Worm (Caenorhabditis elegans) whole organism, late embryonic: ENCODE results near the gene fcho-1.

Experiments
- C38D4.7 ChIP-seq: fragments of 200-800 bp; sonication (Bioruptor generic); optimal IDR thresholded peaks from 2 replicates; lab custom pipeline; 2018; ENCODE audit warnings: mild to moderate bottlenecking, missing genetic modification characterization, moderate library complexity, missing compliant biosample characterization
- T23F11.4 ChIP-seq: fragments of 200-800 bp; sonication (Bioruptor generic); optimal IDR thresholded peaks from 2 replicates; lab custom pipeline; 2018; ENCODE audit warnings: mild to moderate bottlenecking, missing genetic modification characterization, missing compliant biosample characterization
- ceh-14 ChIP-seq: sonication (generic microtip); optimal IDR thresholded peaks from 2 replicates; lab custom pipeline; 2016; ENCODE audit warnings: missing genotype, missing genetic modification characterization, missing compliant biosample characterization
- ceh-18 ChIP-seq: sonication (generic microtip); optimal IDR thresholded peaks from 2 replicates; lab custom pipeline; 2016; ENCODE audit warnings: missing genetic modification characterization, missing compliant biosample characterization
- ceh-22 ChIP-seq: sonication (generic microtip); optimal IDR thresholded peaks from 2 replicates; lab custom pipeline; 2017; ENCODE audit warnings: missing biosample characterization, missing genetic modification characterization
- ceh-24 ChIP-seq: sonication (generic microtip); optimal IDR thresholded peaks from 2 replicates; lab custom pipeline; 2016; ENCODE audit warnings: mild to moderate bottlenecking, missing genetic modification characterization, missing compliant biosample characterization
- ceh-31 ChIP-seq: sonication (generic microtip); optimal IDR thresholded peaks from 2 replicates; lab custom pipeline; 2016; ENCODE audit warnings: missing genetic modification characterization, missing compliant biosample characterization
- ceh-34 ChIP-seq: sonication (generic microtip); optimal IDR thresholded peaks from 2 replicates; lab custom pipeline; 2016; ENCODE audit warnings: mild to moderate bottlenecking, missing genetic modification characterization, missing compliant biosample characterization
- ceh-45 ChIP-seq: fragments of 200-800 bp; sonication (Bioruptor generic); IDR thresholded peaks from 2 replicates; pipeline ENCODE4 v1.3.6; 2022; ENCODE audit warnings: missing genetic modification reagents, missing genetic modification characterization, missing compliant biosample characterization
- ceh-48 ChIP-seq: sonication (generic microtip); optimal IDR thresholded peaks from 2 replicates; lab custom pipeline; 2016; ENCODE audit warnings: missing genetic modification characterization, inconsistent platforms, missing compliant biosample characterization
- ceh-6 ChIP-seq: fragments of 200-800 bp; sonication (Bioruptor generic); optimal IDR thresholded peaks from 2 replicates; lab custom pipeline; 2018; ENCODE audit warnings: mild to moderate bottlenecking, missing genetic modification characterization, missing compliant biosample characterization
- elt-2 ChIP-seq: sonication (generic microtip); optimal IDR thresholded peaks from 2 replicates; lab custom pipeline; 2016; ENCODE audit warnings: missing genetic modification reagents, missing genetic modification characterization, missing compliant biosample characterization
- eyg-1 ChIP-seq: sonication (generic microtip); optimal IDR thresholded peaks from 2 replicates; lab custom pipeline; 2016; ENCODE audit warnings: missing genotype, missing genetic modification characterization, missing compliant biosample characterization
- hlh-13 ChIP-seq: fragments of 200-800 bp; sonication (Bioruptor generic); optimal IDR thresholded peaks from 2 replicates; lab custom pipeline; 2018; ENCODE audit warnings: mild to moderate bottlenecking, missing genetic modification characterization, missing compliant biosample characterization
- hlh-15 ChIP-seq: sonication (generic microtip); optimal IDR thresholded peaks from 2 replicates; lab custom pipeline; 2016; ENCODE audit warnings: missing genetic modification characterization, missing compliant biosample characterization
- hlh-6 ChIP-seq: sonication (generic microtip); optimal IDR thresholded peaks from 2 replicates; lab custom pipeline; 2016; ENCODE audit warnings: missing genotype, missing genetic modification characterization, missing compliant biosample characterization
- hlh-8 ChIP-seq: sonication (generic microtip); optimal IDR thresholded peaks from 2 replicates; lab custom pipeline; 2016; ENCODE audit warnings: missing genotype, missing genetic modification characterization, missing compliant biosample characterization
- lin-11 ChIP-seq: fragments of 200-800 bp; sonication (Bioruptor generic); optimal IDR thresholded peaks from 2 replicates; lab custom pipeline; 2018; ENCODE audit warnings: mild to moderate bottlenecking, missing genetic modification characterization, missing compliant biosample characterization
- madf-2 ChIP-seq: sonication (generic microtip); optimal IDR thresholded peaks from 2 replicates; lab custom pipeline; 2017; ENCODE audit warnings: missing genetic modification characterization, missing compliant biosample characterization
- mec-3 ChIP-seq: sonication (generic microtip); optimal IDR thresholded peaks from 2 replicates; lab custom pipeline; 2016; ENCODE audit warnings: borderline replicate concordance, missing genetic modification characterization, missing compliant biosample characterization
- pat-9 ChIP-seq: fragments of 200-800 bp; sonication (Bioruptor generic); optimal IDR thresholded peaks from 2 replicates; lab custom pipeline; 2018; ENCODE audit warnings: mild to moderate bottlenecking, missing genetic modification characterization, moderate library complexity, missing compliant biosample characterization
- ref-2 ChIP-seq: sonication (generic microtip); optimal IDR thresholded peaks from 2 replicates; lab custom pipeline; 2016; ENCODE audit warnings: missing genetic modification characterization, missing compliant biosample characterization
- rnt-1 ChIP-seq: sonication (generic microtip); optimal IDR thresholded peaks from 2 replicates; lab custom pipeline; 2016; ENCODE audit warnings: missing genetic modification characterization, missing compliant biosample characterization
- sdc-2 ChIP-seq: sonication (generic microtip); optimal IDR thresholded peaks from 2 replicates; lab custom pipeline; 2016; ENCODE audit warnings: missing genotype, missing genetic modification characterization, missing compliant biosample characterization
- sox-2 ChIP-seq: fragments of 200-800 bp; sonication (Bioruptor generic); IDR thresholded peaks from 2 replicates; pipeline ENCODE4 v1.3.6; 2022; ENCODE audit warnings: missing genetic modification reagents, missing genetic modification characterization, missing compliant biosample characterization
- tbx-7 ChIP-seq: sonication (generic microtip); optimal IDR thresholded peaks from 2 replicates; lab custom pipeline; 2016; ENCODE audit warnings: missing genotype, missing genetic modification characterization, missing compliant biosample characterization
- unc-3 ChIP-seq, 2 experiments: fragments of 200-800 bp in 1 of 2; sonication (Bioruptor generic) in 1 of 2; sonication (generic microtip) in 1 of 2; conservative IDR thresholded peaks in 1 of 2; optimal IDR thresholded peaks in 1 of 2; 2 replicates each; pipeline versions ENCODE4 v1.3.6 to Lab custom; 2016 to 2022; ENCODE audit warnings: missing compliant biosample characterization in 2 of 2, missing genetic modification characterization in 2 of 2, missing genetic modification reagents in 1 of 2
- unc-42 ChIP-seq: sonication (generic microtip); optimal IDR thresholded peaks from 2 replicates; lab custom pipeline; 2016; ENCODE audit warnings: missing genotype, missing genetic modification characterization, missing compliant biosample characterization

Gene fcho-1

DNA sequence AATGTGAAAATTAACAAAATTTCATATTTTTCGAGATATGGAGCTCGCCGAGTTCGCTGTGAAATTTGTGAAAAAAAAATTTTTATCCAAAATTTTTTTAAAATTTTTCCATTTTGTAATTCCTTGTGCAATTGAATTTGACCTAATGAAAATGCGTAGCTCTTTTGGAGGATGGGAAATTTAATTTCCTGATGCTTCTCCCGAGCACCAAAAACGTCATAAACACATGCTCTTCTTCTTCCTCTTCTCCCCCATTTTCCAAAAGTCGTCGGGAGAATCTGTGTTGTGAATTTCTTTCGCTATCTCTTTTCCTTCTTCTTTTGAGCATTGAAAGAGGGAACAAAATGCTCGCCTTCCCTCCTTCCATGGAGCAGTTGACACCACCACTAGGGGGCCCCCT, 31.1 kb downstream of the fcho-1 start:
- TF ChIP-seq ceh-48 (tag; lab: Kevin White, UChicago) (peak; percentile 90), ceh-31 (tag; lab: Kevin White, UChicago) (peak; percentile 28), unc-42 (tag; lab: Kevin White, UChicago) (peak; percentile 99), hlh-15 (no peak)

DNA sequence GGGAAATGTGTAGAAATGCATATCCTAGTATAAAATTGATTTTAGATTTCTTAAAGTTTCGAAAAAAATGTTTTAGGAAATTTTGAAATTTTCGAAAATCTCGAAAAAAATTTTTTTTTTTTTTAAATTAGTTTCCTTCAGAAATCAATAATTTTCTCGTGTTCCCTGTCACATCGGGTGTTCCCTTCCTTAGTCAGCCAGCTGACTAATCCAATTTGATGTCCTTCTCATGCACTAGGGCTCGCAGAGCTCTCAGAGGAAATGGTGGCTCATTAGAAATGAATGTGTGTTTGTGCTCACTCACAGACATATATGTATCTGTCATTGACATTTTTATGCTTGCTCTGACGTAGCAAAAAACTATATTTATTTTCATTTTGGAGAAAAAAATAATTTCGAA, 33.4 kb downstream of the fcho-1 start:
- TF ChIP-seq unc-42 (tag; lab: Kevin White, UChicago) (peak; percentile 78), ceh-34 (no peak), ceh-48 (tag; lab: Kevin White, UChicago) (peak; percentile 43)

DNA sequence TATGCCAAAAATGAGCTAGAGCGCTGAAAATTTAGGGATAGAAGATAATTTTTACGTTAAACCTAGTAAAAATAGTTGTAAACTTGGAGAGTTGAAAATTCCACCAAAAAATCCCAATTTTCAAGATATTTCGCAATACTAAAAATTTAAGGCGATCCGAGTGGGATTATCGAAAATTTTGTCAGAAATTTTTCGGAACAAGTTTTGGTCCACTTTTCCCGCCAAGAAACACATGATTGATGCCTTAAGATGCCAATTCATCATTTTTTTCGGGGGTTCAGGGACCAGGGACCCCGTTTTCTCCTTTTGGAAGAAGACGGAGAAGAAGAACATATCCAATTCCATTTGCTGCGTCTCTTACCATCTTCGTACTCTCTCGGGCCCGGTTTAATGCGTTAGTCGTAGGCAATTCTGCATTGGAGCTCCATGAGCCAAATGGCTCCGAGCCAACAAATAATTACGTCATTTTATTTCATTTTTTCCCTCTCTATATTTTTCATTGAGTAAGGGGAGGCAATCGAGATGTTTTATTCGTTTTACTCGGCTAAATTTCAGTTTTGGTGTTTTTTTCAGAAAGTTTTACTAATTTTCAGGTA, 34.3 kb downstream of the fcho-1 start:
- TF ChIP-seq madf-2 (tag; lab: Kevin White, UChicago) (no peak), ceh-18 (tag; lab: Kevin White, UChicago) (no peak), ceh-6 (GFP tag; lab: Kevin White, UChicago) (no peak), lin-11 (tag; lab: Kevin White, UChicago) (no peak)

DNA sequence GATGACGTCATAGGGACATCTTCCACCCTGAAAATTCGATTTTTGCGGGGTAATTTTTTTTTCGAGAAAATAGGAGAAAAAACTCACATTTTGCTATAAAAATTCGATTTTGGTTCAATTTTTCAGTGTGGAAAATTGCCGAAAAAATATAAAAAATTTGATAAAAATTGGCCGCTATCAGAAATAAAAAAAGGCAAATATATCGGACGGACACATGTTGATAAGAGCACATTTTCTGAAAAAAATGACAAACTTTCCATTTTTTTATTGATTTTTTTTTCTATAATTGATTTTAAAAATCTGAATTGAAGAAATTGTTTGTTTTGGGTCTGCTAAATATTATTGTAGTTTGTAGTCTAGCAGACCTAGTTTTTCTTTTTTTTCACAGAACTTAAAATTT, 45.2 kb downstream of the fcho-1 start, which contains the start of gene C13A10.1:
Gene C13A10.1 (minus strand): TSS at position 170 of the 400 bp plus-strand sequence.
- TF ChIP-seq elt-2 (tag; lab: Kevin White, UChicago) (peak; percentile 39), tbx-7 (tag; lab: Kevin White, UChicago) (no peak)
- TF ChIP-seq, all 69 proteins: peak for 1

DNA sequence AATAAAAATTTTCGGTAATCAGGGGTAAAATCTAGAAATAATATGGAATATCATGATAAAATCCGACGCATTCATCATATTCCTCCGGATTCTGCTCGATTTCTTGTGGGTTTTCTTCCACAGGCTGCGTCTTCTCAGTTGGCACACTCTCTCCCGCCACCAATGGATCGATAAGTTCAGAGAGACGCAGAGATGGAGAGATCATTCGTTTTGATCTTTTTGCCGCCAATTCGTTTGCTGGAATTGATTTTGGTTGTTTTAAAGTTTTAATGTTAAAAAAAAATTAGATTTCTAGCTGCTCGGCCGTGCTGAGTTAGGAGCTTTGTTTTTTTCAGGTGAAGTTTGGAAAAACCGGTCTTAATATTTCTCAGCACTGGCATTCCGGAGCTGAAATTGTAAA, 46.9 kb downstream of the fcho-1 start:
- TF ChIP-seq ceh-48 (tag; lab: Kevin White, UChicago) (no peak), hlh-13 (GFP tag; lab: Kevin White, UChicago) (no peak), C38D4.7 (GFP tag; lab: Kevin White, UChicago) (no peak), ceh-24 (tag; lab: Kevin White, UChicago) (no peak), ceh-18 (tag; lab: Kevin White, UChicago) (no peak), ref-2 (tag; lab: Kevin White, UChicago) (no peak), mec-3 (no peak), pat-9 (no peak), hlh-6 (no peak), ceh-31 (tag; lab: Kevin White, UChicago) (no peak), eyg-1 (tag; lab: Kevin White, UChicago) (no peak), sdc-2 (tag; lab: Kevin White, UChicago) (no peak), T23F11.4 (GFP tag; lab: Kevin White, UChicago) (no peak), sox-2 (GFP tag; lab: Robert Waterston, UW) (no peak), hlh-8 (tag; lab: Kevin White, UChicago) (no peak), ceh-22 (tag; lab: Kevin White, UChicago) (no peak), rnt-1 (tag; lab: Kevin White, UChicago) (no peak), madf-2 (tag; lab: Kevin White, UChicago) (no peak)
- TF ChIP-seq, all 69 proteins: peak for 0

DNA sequence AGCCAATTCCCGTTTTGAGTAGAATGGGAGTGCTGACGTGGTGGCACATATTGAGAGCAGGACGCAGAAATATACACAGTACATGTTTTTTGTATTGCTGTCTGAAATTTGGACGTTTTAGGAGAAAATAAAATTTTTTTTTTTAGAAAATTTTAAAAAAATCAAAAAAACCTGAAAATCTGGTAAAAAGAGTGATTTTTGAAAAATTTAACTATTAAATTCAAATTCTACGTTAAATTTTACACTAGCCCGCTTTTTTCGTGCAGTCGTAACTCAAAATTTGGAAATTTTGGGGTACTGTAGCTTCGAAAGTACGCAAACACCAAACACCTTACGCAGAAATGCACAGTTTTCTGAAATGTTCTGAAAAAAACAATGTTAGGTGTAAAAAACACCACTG, 47.6 kb downstream of the fcho-1 start, which contains the start of gene C13A10.2:
Gene C13A10.2 (minus strand): TSS at position 101 of the 400 bp plus-strand sequence.
- TF ChIP-seq ceh-14 (tag; lab: Kevin White, UChicago): no peak
- no peak for TF ChIP-seq ceh-45 (GFP tag; lab: Robert Waterston, UW)
- no peak for TF ChIP-seq hlh-15
- no peak for TF ChIP-seq unc-3 (GFP tag; conservative IDR thresholded peaks at IDR 0.05; lab: Robert Waterston, UW)
- no peak for TF ChIP-seq unc-3 (tag; optimal IDR thresholded peaks at IDR 0.05; lab: Kevin White, UChicago)
- no peak for TF ChIP-seq C38D4.7 (GFP tag; lab: Kevin White, UChicago)
